Comparison of ENCODE assay signal across 4 fruit fly cellular contexts in genomic region chr3R:12957388-12957787, dm6.
A peak's percentile ranks its signal among the peaks of the same experiment; 100 is the strongest.
TF ChIP-seq lines count a peak whose summit lies in the region.

No protein-coding gene starts in this region.

- no peak for TF ChIP-seq CTCF in whole organism, embryonic (GFP tag; optimal IDR thresholded peaks at IDR 0.05; lab: Kevin White, UChicago)

TF ChIP-seq in whole organism, embryonic, 481 proteins besides CTCF, POLR2A, EP300 and RAD21:
- no peak for TF ChIP-seq Atf3 (GFP tag; optimal IDR thresholded peaks at IDR 0.05; lab: Kevin White, UChicago)
- TF ChIP-seq gem (tag; optimal IDR thresholded peaks at IDR 0.05; lab: Kevin White, UChicago): peak; percentile 2
- 0 out of 2 replicates have a peak, but pooled peaks have one; percentile 13 for TF ChIP-seq CG6689 (GFP tag; IDR thresholded peaks at IDR 0.05; lab: Robert Waterston, UW)
- TF ChIP-seq prd (optimal IDR thresholded peaks at IDR 0.05; lab: Kevin White, UChicago): no peak
- TF ChIP-seq prd (GFP tag; IDR thresholded peaks at IDR 0.05; lab: Robert Waterston, UW): peak; percentile 42; the same call in 1 of the 3 replicates
- TF ChIP-seq sens (GFP tag; lab: Kevin White, UChicago): peak; percentile 47
- peak in 1 of 2 experiments; percentile 3 for TF ChIP-seq chif (GFP tag; optimal IDR thresholded peaks at IDR 0.05; lab: Kevin White, UChicago)
- no peak for TF ChIP-seq corto (GFP tag; optimal IDR thresholded peaks at IDR 0.05; lab: Kevin White, UChicago)
- TF ChIP-seq row (GFP tag; IDR thresholded peaks at IDR 0.05; lab: Robert Waterston, UW): 0 out of 3 replicates have a peak, but pooled peaks have one; percentile 13
- no peak for TF ChIP-seq pros (GFP tag; optimal IDR thresholded peaks at IDR 0.05; lab: Kevin White, UChicago)

TF ChIP-seq in whole organism, prepupa, 60 proteins besides CTCF, POLR2A, EP300 and RAD21 (continues in another document):
- TF ChIP-seq Lpt (GFP tag; optimal IDR thresholded peaks at IDR 0.05; lab: Kevin White, UChicago) (no peak), CG31627 (GFP tag; optimal IDR thresholded peaks at IDR 0.05; lab: Kevin White, UChicago) (peak; percentile 33), Ets21C (GFP tag; optimal IDR thresholded peaks at IDR 0.05; lab: Kevin White, UChicago) (peak; percentile 6), CG32006 (GFP tag; optimal IDR thresholded peaks at IDR 0.05; lab: Kevin White, UChicago) (peak; percentile 27), achi (GFP tag; optimal IDR thresholded peaks at IDR 0.05; lab: Kevin White, UChicago) (peak; percentile 2), Hr39 (GFP tag; optimal IDR thresholded peaks at IDR 0.05; lab: Kevin White, UChicago) (peak; percentile 35), CG11294 (GFP tag; IDR thresholded peaks at IDR 0.05; lab: Robert Waterston, UW) (no peak), vri (GFP tag; optimal IDR thresholded peaks at IDR 0.05; lab: Kevin White, UChicago) (no peak), Gug (GFP tag; IDR thresholded peaks at IDR 0.05; lab: Robert Waterston, UW) (no peak), Eip93F (GFP tag; optimal IDR thresholded peaks at IDR 0.05; lab: Kevin White, UChicago) (no peak), ss (GFP tag; optimal IDR thresholded peaks at IDR 0.05; lab: Kevin White, UChicago) (no peak), Met (GFP tag; optimal IDR thresholded peaks at IDR 0.05; lab: Kevin White, UChicago) (peak; percentile 16), CG10631 (GFP tag; optimal IDR thresholded peaks at IDR 0.05; lab: Kevin White, UChicago) (peak; percentile 25), spab (GFP tag; optimal IDR thresholded peaks at IDR 0.05; lab: Kevin White, UChicago) (peak; percentile 36), esn (GFP tag; optimal IDR thresholded peaks at IDR 0.05; lab: Kevin White, UChicago) (peak; percentile 35), Hr4 (GFP tag; optimal IDR thresholded peaks at IDR 0.05; lab: Kevin White, UChicago) (peak; percentile 24), acj6 (GFP tag; optimal IDR thresholded peaks at IDR 0.05; lab: Kevin White, UChicago) (peak; percentile 10), svp (GFP tag; lab: Kevin White, UChicago) (peak; percentile 54), Ets96B (tag; optimal IDR thresholded peaks at IDR 0.05; lab: Kevin White, UChicago) (no peak), CG7368 (GFP tag; optimal IDR thresholded peaks at IDR 0.05; lab: Kevin White, UChicago) (no peak), OdsH (GFP tag; optimal IDR thresholded peaks at IDR 0.05; lab: Kevin White, UChicago) (peak; percentile 33), salr (GFP tag; optimal IDR thresholded peaks at IDR 0.05; lab: Kevin White, UChicago) (no peak), Sox102F (GFP tag; optimal IDR thresholded peaks at IDR 0.05; lab: Kevin White, UChicago) (no peak), fd85E (GFP tag; optimal IDR thresholded peaks at IDR 0.05; lab: Kevin White, UChicago) (no peak), CG8119 (GFP tag; IDR thresholded peaks at IDR 0.05; lab: Robert Waterston, UW) (0 out of 3 replicates have a peak, but pooled peaks have one; percentile 34), Eip75B (GFP tag; optimal IDR thresholded peaks at IDR 0.05; lab: Kevin White, UChicago) (peak; percentile 19), Smox (GFP tag; optimal IDR thresholded peaks at IDR 0.05; lab: Kevin White, UChicago) (no peak), CG6276 (GFP tag; optimal IDR thresholded peaks at IDR 0.05; lab: Kevin White, UChicago) (no peak)

TF ChIP-seq in whole organism, pupa, 21 proteins besides CTCF, POLR2A, EP300 and RAD21:
- TF ChIP-seq CG32121 (GFP tag; IDR thresholded peaks at IDR 0.05; lab: Robert Waterston, UW) (no peak), CG12605 (GFP tag; IDR thresholded peaks at IDR 0.05; lab: Robert Waterston, UW) (no peak), Pif1B (GFP tag; optimal IDR thresholded peaks at IDR 0.05; lab: Kevin White, UChicago) (no peak), CG34367 (tag; optimal IDR thresholded peaks at IDR 0.05; lab: Kevin White, UChicago) (peak; percentile 12), CG9948 (tag; optimal IDR thresholded peaks at IDR 0.05; lab: Kevin White, UChicago) (peak; percentile 20), CG4496 (GFP tag; IDR thresholded peaks at IDR 0.05; lab: Robert Waterston, UW) (no peak), Pif1A (GFP tag; optimal IDR thresholded peaks at IDR 0.05; lab: Kevin White, UChicago) (peak; percentile 31), rn (GFP tag; IDR thresholded peaks at IDR 0.05; lab: Robert Waterston, UW) (no peak), D1 (tag; optimal IDR thresholded peaks at IDR 0.05; lab: Kevin White, UChicago) (no peak), CG13204 (GFP tag; optimal IDR thresholded peaks at IDR 0.05; lab: Kevin White, UChicago) (no peak), CG8159 (tag; optimal IDR thresholded peaks at IDR 0.05; lab: Kevin White, UChicago) (peak; percentile 46), Snoo (tag; optimal IDR thresholded peaks at IDR 0.05; lab: Kevin White, UChicago) (no peak), Ets98B (GFP tag; IDR thresholded peaks at IDR 0.05; lab: Robert Waterston, UW) (no peak), CG15710 (tag; optimal IDR thresholded peaks at IDR 0.05; lab: Kevin White, UChicago) (peak; percentile 44), CG14655 (GFP tag; optimal IDR thresholded peaks at IDR 0.05; lab: Kevin White, UChicago) (no peak), fd96Ca (GFP tag; IDR thresholded peaks at IDR 0.05; lab: Robert Waterston, UW) (0 out of 3 replicates have a peak, but pooled peaks have one; percentile 9), CG8301 (tag; optimal IDR thresholded peaks at IDR 0.05; lab: Kevin White, UChicago) (no peak), gl (tag; optimal IDR thresholded peaks at IDR 0.05; lab: Kevin White, UChicago) (no peak), EcR (GFP tag; optimal IDR thresholded peaks at IDR 0.05; lab: Kevin White, UChicago) (no peak), CG10348 (GFP tag; IDR thresholded peaks at IDR 0.05; lab: Robert Waterston, UW) (no peak), CG17806 (tag; optimal IDR thresholded peaks at IDR 0.05; lab: Kevin White, UChicago) (no peak)

TF ChIP-seq in whole organism, wandering third instar larva, 38 proteins besides CTCF, POLR2A, EP300 and RAD21:
- TF ChIP-seq GATAd (GFP tag; optimal IDR thresholded peaks at IDR 0.05; lab: Kevin White, UChicago): no peak
- no peak for TF ChIP-seq Hr83 (GFP tag; optimal IDR thresholded peaks at IDR 0.05; lab: Kevin White, UChicago; ENCODE audit: poor library complexity, severe bottlenecking)
- TF ChIP-seq Dif (GFP tag; optimal IDR thresholded peaks at IDR 0.05; lab: Kevin White, UChicago; ENCODE audit: partially characterized antibody): no peak
- no peak for TF ChIP-seq psq (GFP tag; optimal IDR thresholded peaks at IDR 0.05; lab: Kevin White, UChicago)
- no peak for TF ChIP-seq tai (GFP tag; optimal IDR thresholded peaks at IDR 0.05; lab: Kevin White, UChicago)
- TF ChIP-seq br (GFP tag; optimal IDR thresholded peaks at IDR 0.05; lab: Kevin White, UChicago): no peak
- no peak for TF ChIP-seq dsf (GFP tag; optimal IDR thresholded peaks at IDR 0.05; lab: Kevin White, UChicago; ENCODE audit: borderline replicate concordance)
- TF ChIP-seq Hr78 (GFP tag; optimal IDR thresholded peaks at IDR 0.05; lab: Kevin White, UChicago): no peak
- TF ChIP-seq CG32264 (GFP tag; optimal IDR thresholded peaks at IDR 0.05; lab: Kevin White, UChicago): no peak
- no peak for TF ChIP-seq brk (GFP tag; optimal IDR thresholded peaks at IDR 0.05; lab: Kevin White, UChicago)
- TF ChIP-seq Jra (GFP tag; optimal IDR thresholded peaks at IDR 0.05; lab: Kevin White, UChicago): no peak
- TF ChIP-seq Abd-B (GFP tag; optimal IDR thresholded peaks at IDR 0.05; lab: Kevin White, UChicago): no peak
- TF ChIP-seq Vsx2 (GFP tag; optimal IDR thresholded peaks at IDR 0.05; lab: Kevin White, UChicago; ENCODE audit: partially characterized antibody): no peak
- peak; percentile 16 for TF ChIP-seq fru (GFP tag; optimal IDR thresholded peaks at IDR 0.05; lab: Kevin White, UChicago)
- TF ChIP-seq Sp1 (GFP tag; optimal IDR thresholded peaks at IDR 0.05; lab: Kevin White, UChicago): no peak
- TF ChIP-seq pan (optimal IDR thresholded peaks at IDR 0.05; lab: Kevin White, UChicago): no peak
- TF ChIP-seq lola (GFP tag; optimal IDR thresholded peaks at IDR 0.05; lab: Kevin White, UChicago): no peak
- TF ChIP-seq Mio (GFP tag; optimal IDR thresholded peaks at IDR 0.05; lab: Kevin White, UChicago): no peak
- TF ChIP-seq sage (GFP tag; optimal IDR thresholded peaks at IDR 0.05; lab: Kevin White, UChicago): no peak
- TF ChIP-seq ey (GFP tag; optimal IDR thresholded peaks at IDR 0.05; lab: Kevin White, UChicago): peak; percentile 20
- no peak for TF ChIP-seq N (GFP tag; optimal IDR thresholded peaks at IDR 0.05; lab: Kevin White, UChicago)
- TF ChIP-seq HLH106 (tag; optimal IDR thresholded peaks at IDR 0.05; lab: Kevin White, UChicago): peak; percentile 44
- TF ChIP-seq CG9705 (GFP tag; optimal IDR thresholded peaks at IDR 0.05; lab: Kevin White, UChicago): no peak
- no peak for TF ChIP-seq CrebA (GFP tag; optimal IDR thresholded peaks at IDR 0.05; lab: Kevin White, UChicago; ENCODE audit: borderline replicate concordance)
- no peak for TF ChIP-seq OdsH (GFP tag; optimal IDR thresholded peaks at IDR 0.05; lab: Kevin White, UChicago)
- TF ChIP-seq dl (GFP tag; optimal IDR thresholded peaks at IDR 0.05; lab: Kevin White, UChicago; ENCODE audit: insufficient read depth in 1 of 2, partially characterized antibody in 2 of 2): no peak
- TF ChIP-seq woc (GFP tag; optimal IDR thresholded peaks at IDR 0.05; lab: Kevin White, UChicago): no peak
- TF ChIP-seq Dfd (GFP tag; optimal IDR thresholded peaks at IDR 0.05; lab: Kevin White, UChicago): no peak
- TF ChIP-seq Hnf4 (GFP tag; optimal IDR thresholded peaks at IDR 0.05; lab: Kevin White, UChicago): no peak
- TF ChIP-seq Myc (optimal IDR thresholded peaks at IDR 0.05; lab: Kevin White, UChicago): no peak
- TF ChIP-seq rgr (GFP tag; optimal IDR thresholded peaks at IDR 0.05; lab: Kevin White, UChicago): peak; percentile 6
- no peak for TF ChIP-seq dmrt93B (GFP tag; optimal IDR thresholded peaks at IDR 0.05; lab: Kevin White, UChicago)
- no peak for TF ChIP-seq Rel (GFP tag; optimal IDR thresholded peaks at IDR 0.05; lab: Kevin White, UChicago)
- TF ChIP-seq Rel (tag; optimal IDR thresholded peaks at IDR 0.05; lab: Kevin White, UChicago): no peak
- peak in 1 of 2 experiments; percentile 34 for TF ChIP-seq foxo (GFP tag; optimal IDR thresholded peaks at IDR 0.05; lab: Kevin White, UChicago)
- TF ChIP-seq h (GFP tag; optimal IDR thresholded peaks at IDR 0.05; lab: Kevin White, UChicago): peak; percentile 21
- no peak for TF ChIP-seq jim (GFP tag; optimal IDR thresholded peaks at IDR 0.05; lab: Kevin White, UChicago)
- TF ChIP-seq usp (GFP tag; optimal IDR thresholded peaks at IDR 0.05; lab: Kevin White, UChicago): no peak
- no peak for TF ChIP-seq sv (GFP tag; optimal IDR thresholded peaks at IDR 0.05; lab: Kevin White, UChicago)

Comparison
In these comparisons a context has a peak if more than half of its experiments do, and no peak if none do; other contexts are left out.
1. Of the 7 proteins assayed by ChIP-seq in both whole organism, embryonic and whole organism, prepupa: peak only in whole organism, embryonic: none; only in whole organism, prepupa: Hr39; in both: none; in neither: 6.